Worm (Caenorhabditis elegans): ENCODE results near the gene C47D12.2.

ce11 chrII:11646276-11646797 is 29.8 kb upstream of the C47D12.2 start, which contains the start of gene ghi-1:
- TF ChIP-seq nhr-42 (GFP tag; IDR thresholded peaks at IDR 0.05) (no peak), nhr-76 (tag; optimal IDR thresholded peaks at IDR 0.05) (no peak), Y105C5A.15 (GFP tag; IDR thresholded peaks at IDR 0.05) (no peak), ces-1 (GFP tag; optimal IDR thresholded peaks at IDR 0.05) (no peak), lsy-2 (tag; optimal IDR thresholded peaks at IDR 0.05) (no peak), ama-1 (optimal IDR thresholded peaks at IDR 0.05) (no peak), ceh-82 (tag; optimal IDR thresholded peaks at IDR 0.05) (no peak), mdl-1 (tag; optimal IDR thresholded peaks at IDR 0.05) (peak in 1 of 2 experiments; percentile 6), lin-15B (tag; optimal IDR thresholded peaks at IDR 0.05) (no peak), unc-39 (tag; optimal IDR thresholded peaks at IDR 0.05) (no peak)
